Worm (Caenorhabditis elegans) whole organism, mixed stage, embryonic: ENCODE results near the gene tlp-1.
"Not testable (repeated sequence)": the region's sequence is repeated elsewhere in the genome, so short reads cannot be mapped to it uniquely, and the experiment has no call there.

Source experiments
- ces-1 ChIP-seq: fragments of 150-350 bp; optimal IDR thresholded peaks from 2 replicates; lab custom pipeline; 2014; ENCODE audit warnings: missing biosample characterization, missing genetic modification reagents, missing genetic modification characterization
- elt-3 ChIP-seq: fragments of 150-350 bp; optimal IDR thresholded peaks from 2 replicates; lab custom pipeline; 2014; ENCODE audit warnings: missing biosample characterization, missing genetic modification characterization
- hlh-1 ChIP-seq: fragments of 150-350 bp; optimal IDR thresholded peaks from 2 replicates; lab custom pipeline; 2014; ENCODE audit warnings: missing biosample characterization, missing genetic modification reagents, missing genetic modification characterization
- lin-32 ChIP-seq: fragments of 200-800 bp; sonication (Bioruptor generic); optimal IDR thresholded peaks from 2 replicates; lab custom pipeline; 2018; ENCODE audit warnings: mild to moderate bottlenecking, missing genetic modification characterization, missing compliant biosample characterization
- nhr-12 ChIP-seq: fragments of 150-350 bp; optimal IDR thresholded peaks from 2 replicates; lab custom pipeline; 2014; ENCODE audit warnings: missing biosample characterization, missing genetic modification characterization
- nhr-28 ChIP-seq: fragments of 150-350 bp; optimal IDR thresholded peaks from 2 replicates; lab custom pipeline; 2014; ENCODE audit warnings: missing biosample characterization, missing genetic modification characterization
- pha-4 ChIP-seq: fragments of 150-350 bp; optimal IDR thresholded peaks from 2 replicates; lab custom pipeline; 2018; ENCODE audit warnings: missing biosample characterization, missing genetic modification reagents, missing genetic modification characterization
- unc-62 ChIP-seq: fragments of 150-350 bp; optimal IDR thresholded peaks from 2 replicates; lab custom pipeline; 2014; ENCODE audit warnings: missing biosample characterization, missing genetic modification reagents, missing genetic modification characterization

ce11 chrIV:13667975-13668374 lies 35.9 kb downstream of the tlp-1 start:
- TF ChIP-seq elt-3; nhr-12 (tag; lab: Kevin White, UChicago); ces-1 (GFP tag; lab: Kevin White, UChicago); lin-32 (GFP tag; lab: Kevin White, UChicago); nhr-28; unc-62 (GFP tag; lab: Kevin White, UChicago); hlh-1 (tag; lab: Kevin White, UChicago); pha-4: not testable (repeated sequence)
